Worm (Caenorhabditis elegans): Measurements from ENCODE around the gene glo-3.

The glo-3 gene

DNA sequence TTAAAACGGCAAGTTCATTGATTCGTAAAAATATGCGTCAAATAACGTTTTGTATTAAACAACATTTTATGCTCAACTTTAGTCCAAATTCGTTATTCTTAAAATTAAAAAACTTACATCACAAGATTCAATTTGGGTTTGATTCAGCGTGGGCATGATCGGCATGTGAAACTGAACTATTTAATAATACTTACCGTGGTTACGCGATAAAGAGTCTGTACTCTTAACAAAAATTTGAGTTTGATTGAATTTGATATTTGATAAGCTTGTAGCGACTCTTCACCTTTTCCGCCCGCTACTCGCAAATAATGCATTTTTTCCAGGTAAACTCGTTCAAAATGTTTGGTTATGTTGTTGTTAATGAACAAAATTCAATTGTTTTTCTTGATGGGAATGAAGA, at the start of gene glo-3:
Gene glo-3 (plus strand): TSS at position 253 of the 400 bp plus-strand sequence.
- no peak for TF ChIP-seq ceh-83 (GFP tag; optimal IDR thresholded peaks at IDR 0.05)
- TF ChIP-seq lsy-2 (tag; optimal IDR thresholded peaks at IDR 0.05): no peak
- TF ChIP-seq drap-1 (GFP tag; optimal IDR thresholded peaks at IDR 0.05): no peak
- TF ChIP-seq unc-39 (tag; optimal IDR thresholded peaks at IDR 0.05): no peak
- no peak for TF ChIP-seq ham-2 (GFP tag; optimal IDR thresholded peaks at IDR 0.05)
- no peak for TF ChIP-seq elt-1 (tag; optimal IDR thresholded peaks at IDR 0.05; ENCODE audit: borderline replicate concordance, insufficient read depth)
- TF ChIP-seq flh-1 (GFP tag; optimal IDR thresholded peaks at IDR 0.05): no peak
- no peak for TF ChIP-seq ztf-11 (tag; optimal IDR thresholded peaks at IDR 0.05)
- no peak for TF ChIP-seq sem-2 (GFP tag; optimal IDR thresholded peaks at IDR 0.05)
- no peak for TF ChIP-seq tbx-8 (GFP tag; optimal IDR thresholded peaks at IDR 0.05)
- TF ChIP-seq ces-1 (GFP tag; optimal IDR thresholded peaks at IDR 0.05): no peak
- TF ChIP-seq cnd-1 (tag; optimal IDR thresholded peaks at IDR 0.05): no peak
- TF ChIP-seq nhr-237 (tag; optimal IDR thresholded peaks at IDR 0.05): no peak
- no peak for TF ChIP-seq unc-120 (tag; optimal IDR thresholded peaks at IDR 0.05; ENCODE audit: poor library complexity, severe bottlenecking)

ce11 chrX:10485300-10485755, 48.2 kb upstream of the glo-3 start, which contains the start of gene C33D3.3:
Gene C33D3.3, plus strand, starts transcription at chrX:10485350.
- TF ChIP-seq nhr-76 (tag; optimal IDR thresholded peaks at IDR 0.05): no peak
- TF ChIP-seq mls-2 (tag; optimal IDR thresholded peaks at IDR 0.05): no peak
- TF ChIP-seq tbx-8 (GFP tag; optimal IDR thresholded peaks at IDR 0.05): no peak
- no peak for TF ChIP-seq snpc-4 (tag; optimal IDR thresholded peaks at IDR 0.05)
- no peak for TF ChIP-seq pha-4 (tag; optimal IDR thresholded peaks at IDR 0.05)
- no peak for TF ChIP-seq hlh-1 (tag; optimal IDR thresholded peaks at IDR 0.05)
- TF ChIP-seq sptf-1 (tag; optimal IDR thresholded peaks at IDR 0.05): no peak
- no peak for TF ChIP-seq zip-8 (tag; optimal IDR thresholded peaks at IDR 0.05)
- no peak for TF ChIP-seq cnd-1 (tag; optimal IDR thresholded peaks at IDR 0.05)
- no peak for TF ChIP-seq ham-2 (GFP tag; optimal IDR thresholded peaks at IDR 0.05)
- TF ChIP-seq ces-1 (GFP tag; optimal IDR thresholded peaks at IDR 0.05): no peak
- TF ChIP-seq lin-32 (GFP tag; optimal IDR thresholded peaks at IDR 0.05): no peak
- no peak for TF ChIP-seq lsy-2 (tag; optimal IDR thresholded peaks at IDR 0.05)
- TF ChIP-seq nhr-28 (tag; optimal IDR thresholded peaks at IDR 0.05): no peak
- no peak for TF ChIP-seq unc-120 (tag; optimal IDR thresholded peaks at IDR 0.05; ENCODE audit: poor library complexity, severe bottlenecking)
- no peak for TF ChIP-seq unc-62 (GFP tag; optimal IDR thresholded peaks at IDR 0.05)

ce11 chrX:10488763-10489162, 44.7 kb upstream of the glo-3 start, which contains the start of gene C33D3.4:
Gene C33D3.4, plus strand, starts transcription at chrX:10489063.
- TF ChIP-seq zip-8 (tag; optimal IDR thresholded peaks at IDR 0.05): no peak

- TF ChIP-seq nhr-2 (tag; optimal IDR thresholded peaks at IDR 0.05): no peak
- TF ChIP-seq unc-39 (tag; optimal IDR thresholded peaks at IDR 0.05): no peak
- TF ChIP-seq sem-2 (GFP tag; optimal IDR thresholded peaks at IDR 0.05): no peak
Measured at ce11 chrX:10491044-10491443, 42.5 kb upstream of the glo-3 start, which contains the start of gene C33D3.5. Gene C33D3.5, plus strand, starts transcription at chrX:10491344.

DNA sequence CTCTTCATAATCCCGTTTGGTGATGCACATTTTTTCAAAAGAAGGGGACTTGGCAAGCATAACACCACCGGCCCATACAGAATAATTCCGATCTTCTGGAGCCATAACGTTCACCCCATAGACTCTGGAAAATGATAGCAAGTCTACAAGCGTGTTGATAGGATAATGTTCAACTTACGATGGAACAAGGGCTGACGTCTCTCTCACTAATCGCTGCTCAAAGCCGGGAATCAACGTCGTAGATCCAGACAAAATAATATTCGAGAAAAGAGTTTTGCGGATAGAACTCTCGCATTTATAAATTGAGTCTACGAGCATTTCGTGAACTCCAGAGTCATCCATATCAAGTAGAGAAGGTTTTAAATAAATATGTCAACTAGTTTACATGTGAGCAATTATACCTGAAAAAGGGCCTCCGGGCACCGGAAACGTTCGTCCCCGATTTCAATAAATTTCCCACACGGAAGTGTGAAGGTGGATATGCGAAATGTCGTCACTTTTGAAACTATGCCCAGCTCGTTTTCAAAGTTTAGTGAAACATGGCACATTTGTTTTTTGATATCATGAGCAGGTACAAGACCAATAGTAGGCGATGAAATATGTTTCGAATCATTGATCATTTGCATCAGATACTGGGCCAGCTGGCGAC, 41.5 kb upstream of the glo-3 start:
- TF ChIP-seq hlh-1 (tag; optimal IDR thresholded peaks at IDR 0.05) (no peak), ceh-83 (GFP tag; optimal IDR thresholded peaks at IDR 0.05) (no peak), ceh-43 (GFP tag; optimal IDR thresholded peaks at IDR 0.05) (no peak), mls-2 (tag; optimal IDR thresholded peaks at IDR 0.05) (no peak), ztf-11 (tag; optimal IDR thresholded peaks at IDR 0.05) (no peak), elt-1 (tag; optimal IDR thresholded peaks at IDR 0.05; ENCODE audit: borderline replicate concordance, insufficient read depth) (no peak), mep-1 (tag; optimal IDR thresholded peaks at IDR 0.05) (no peak), ces-1 (GFP tag; optimal IDR thresholded peaks at IDR 0.05) (no peak), unc-62 (GFP tag; optimal IDR thresholded peaks at IDR 0.05) (no peak), unc-39 (tag; optimal IDR thresholded peaks at IDR 0.05) (no peak), sem-2 (GFP tag; optimal IDR thresholded peaks at IDR 0.05) (no peak), cnd-1 (tag; optimal IDR thresholded peaks at IDR 0.05) (no peak), pha-4 (tag; optimal IDR thresholded peaks at IDR 0.05) (no peak), nhr-237 (tag; optimal IDR thresholded peaks at IDR 0.05) (no peak), unc-120 (tag; optimal IDR thresholded peaks at IDR 0.05; ENCODE audit: poor library complexity, severe bottlenecking) (no peak)

DNA sequence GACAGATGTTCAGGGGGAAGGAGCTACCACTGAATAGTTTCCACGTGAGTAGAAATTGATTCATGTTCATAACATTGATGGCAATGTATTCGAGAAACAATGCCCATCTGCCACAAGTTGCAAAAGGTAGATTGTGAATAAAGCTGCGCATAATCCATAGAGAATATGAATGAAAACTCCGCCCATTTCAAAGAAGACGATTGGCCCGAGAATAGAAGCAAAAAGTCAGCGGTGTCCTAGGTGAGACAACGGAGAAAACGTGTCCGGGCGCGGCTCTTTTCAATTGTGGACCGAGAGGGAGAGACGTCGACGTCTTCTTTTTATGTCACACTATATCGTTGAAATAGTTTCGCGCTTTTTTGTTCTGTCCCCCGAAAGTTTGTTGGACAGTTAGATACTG, 33.9 kb upstream of the glo-3 start, which contains the start of gene vab-3:
Gene vab-3 (plus strand): TSS at position 301 of the 400 bp plus-strand sequence.
- TF ChIP-seq lin-13 (tag; optimal IDR thresholded peaks at IDR 0.05) (no peak), lsy-2 (tag; optimal IDR thresholded peaks at IDR 0.05) (no peak), sptf-1 (tag; optimal IDR thresholded peaks at IDR 0.05) (no peak), ztf-11 (tag; optimal IDR thresholded peaks at IDR 0.05) (no peak), unc-39 (tag; optimal IDR thresholded peaks at IDR 0.05) (no peak), flh-1 (GFP tag; optimal IDR thresholded peaks at IDR 0.05) (no peak), snpc-4 (tag; optimal IDR thresholded peaks at IDR 0.05) (no peak), nhr-76 (tag; optimal IDR thresholded peaks at IDR 0.05) (no peak), nhr-2 (tag; optimal IDR thresholded peaks at IDR 0.05) (no peak), ceh-83 (GFP tag; optimal IDR thresholded peaks at IDR 0.05) (no peak), lin-32 (GFP tag; optimal IDR thresholded peaks at IDR 0.05) (no peak), pha-4 (tag; optimal IDR thresholded peaks at IDR 0.05) (no peak), nhr-28 (tag; optimal IDR thresholded peaks at IDR 0.05) (no peak), bed-3 (GFP tag; optimal IDR thresholded peaks at IDR 0.05) (no peak), ces-1 (GFP tag; optimal IDR thresholded peaks at IDR 0.05) (no peak), ham-2 (GFP tag; optimal IDR thresholded peaks at IDR 0.05) (no peak), elt-3 (tag; optimal IDR thresholded peaks at IDR 0.05) (no peak), nhr-237 (tag; optimal IDR thresholded peaks at IDR 0.05) (no peak), nhr-12 (tag; optimal IDR thresholded peaks at IDR 0.05) (no peak), blmp-1 (tag; optimal IDR thresholded peaks at IDR 0.05) (no peak)

All from whole organism, mixed stage, embryonic.